Worm (Caenorhabditis elegans) whole organism, young adult: ENCODE measurements around the gene glb-23.

ENCODE experiments used
- B0261.1 ChIP-seq: sonication (generic microtip); optimal IDR thresholded peaks from 2 replicates; lab custom pipeline; 2016; ENCODE audit warnings: mild to moderate bottlenecking, missing genetic modification characterization, moderate library complexity, missing compliant biosample characterization
- D2030.7 ChIP-seq: fragments of 200-800 bp; sonication (Bioruptor generic); IDR thresholded peaks from 2 replicates; pipeline ENCODE4 v1.3.6; 2022; ENCODE audit warnings: missing genetic modification reagents, missing genetic modification characterization, missing compliant biosample characterization
- K12H6.12 ChIP-seq: fragments of 200-800 bp; sonication (Bioruptor generic); optimal IDR thresholded peaks from 2 replicates; lab custom pipeline; 2018; ENCODE audit warnings: mild to moderate bottlenecking, missing genetic modification characterization, missing compliant biosample characterization
- Y53F4B.3 ChIP-seq: fragments of 200-800 bp; sonication (Bioruptor generic); IDR thresholded peaks from 2 replicates; pipeline ENCODE4 v1.3.6; 2022; ENCODE audit warnings: missing genetic modification reagents, missing genetic modification characterization, missing compliant biosample characterization
- Y53G8AR.9 ChIP-seq: fragments of 200-800 bp; sonication (Bioruptor generic); conservative IDR thresholded peaks from 2 replicates; pipeline ENCODE4 v1.3.6; 2022; ENCODE audit warnings: missing genetic modification reagents, missing genetic modification characterization, missing compliant biosample characterization
- Y79H2A.3 ChIP-seq: fragments of 200-800 bp; sonication (Bioruptor generic); conservative IDR thresholded peaks from 2 replicates; pipeline ENCODE4 v1.3.6; 2022; ENCODE audit warnings: missing genetic modification reagents, missing genetic modification characterization, missing compliant biosample characterization
- aptf-3 ChIP-seq: fragments of 200-800 bp; sonication (Bioruptor generic); IDR thresholded peaks from 2 replicates; pipeline ENCODE4 v1.3.6; 2022; ENCODE audit warnings: missing genetic modification characterization, missing compliant biosample characterization
- attf-6 ChIP-seq: fragments of 200-800 bp; sonication (Bioruptor generic); IDR thresholded peaks from 2 replicates; pipeline ENCODE4 v1.3.6; 2022; ENCODE audit warnings: missing genetic modification reagents, missing genetic modification characterization, missing compliant biosample characterization
- bed-1 ChIP-seq: fragments of 200-800 bp; sonication (Bioruptor generic); IDR thresholded peaks from 2 replicates; pipeline ENCODE4 v1.3.6; 2022; ENCODE audit warnings: missing genetic modification reagents, missing genetic modification characterization, missing compliant biosample characterization
- ceh-91 ChIP-seq: fragments of 200-800 bp; sonication (Bioruptor generic); IDR thresholded peaks from 2 replicates; pipeline ENCODE4 v1.3.6; 2022; ENCODE audit warnings: missing genetic modification reagents, missing genetic modification characterization, missing compliant biosample characterization
- egl-44 ChIP-seq: fragments of 200-800 bp; sonication (Bioruptor generic); IDR thresholded peaks from 2 replicates; pipeline ENCODE4 v1.3.6; 2022; ENCODE audit warnings: missing genetic modification reagents, missing genetic modification characterization, missing compliant biosample characterization
- ekl-4 ChIP-seq: fragments of 200-800 bp; sonication (Bioruptor generic); IDR thresholded peaks from 2 replicates; pipeline ENCODE4 v1.3.6; 2022; ENCODE audit warnings: missing genetic modification reagents, missing genetic modification characterization, missing compliant biosample characterization
- fkh-3 ChIP-seq: sonication (generic microtip); optimal IDR thresholded peaks from 2 replicates; lab custom pipeline; 2016; ENCODE audit warnings: mild to moderate bottlenecking, missing genetic modification characterization, missing compliant biosample characterization
- hmg-1.2 ChIP-seq: fragments of 200-800 bp; sonication (Bioruptor generic); IDR thresholded peaks from 2 replicates; pipeline ENCODE4 v1.3.6; 2022; ENCODE audit warnings: missing genetic modification reagents, missing genetic modification characterization, missing compliant biosample characterization
- hmg-20 ChIP-seq: fragments of 200-800 bp; sonication (Bioruptor generic); IDR thresholded peaks from 2 replicates; pipeline ENCODE4 v1.3.6; 2022; ENCODE audit warnings: missing genetic modification reagents, missing genetic modification characterization, missing compliant biosample characterization
- hrde-1 ChIP-seq: sonication (generic microtip); optimal IDR thresholded peaks from 2 replicates; lab custom pipeline; 2016; ENCODE audit warnings: missing genetic modification characterization, mild to moderate bottlenecking, missing compliant biosample characterization, moderate library complexity, missing genotype, missing genetic modification reagents, borderline replicate concordance
- hsf-1 ChIP-seq: fragments of 200-800 bp; sonication (Bioruptor generic); IDR thresholded peaks from 2 replicates; pipeline ENCODE4 v1.3.6; 2022; ENCODE audit warnings: missing genetic modification reagents, missing genetic modification characterization, missing compliant biosample characterization
- lag-1 ChIP-seq: fragments of 200-800 bp; sonication (Bioruptor generic); IDR thresholded peaks from 2 replicates; pipeline ENCODE4 v1.3.6; 2022; ENCODE audit warnings: missing genetic modification reagents, missing genetic modification characterization, missing compliant biosample characterization
- lin-26 ChIP-seq: fragments of 200-800 bp; sonication (Bioruptor generic); IDR thresholded peaks from 2 replicates; pipeline ENCODE4 v1.3.6; 2022; ENCODE audit warnings: missing genetic modification reagents, missing genetic modification characterization, missing compliant biosample characterization
- lin-54 ChIP-seq: fragments of 200-800 bp; sonication (Bioruptor generic); optimal IDR thresholded peaks from 2 replicates; lab custom pipeline; 2018; ENCODE audit warnings: mild to moderate bottlenecking, missing genetic modification characterization, missing compliant biosample characterization
- lir-1 ChIP-seq: fragments of 200-800 bp; sonication (Bioruptor generic); conservative IDR thresholded peaks from 2 replicates; pipeline ENCODE4 v1.3.6; 2022; ENCODE audit warnings: missing genetic modification reagents, missing genetic modification characterization, missing compliant biosample characterization
- madf-3 ChIP-seq: fragments of 200-800 bp; sonication (Bioruptor generic); IDR thresholded peaks from 2 replicates; pipeline ENCODE4 v1.3.6; 2022; ENCODE audit warnings: missing genetic modification reagents, missing genetic modification characterization, missing compliant biosample characterization
- mcd-1 ChIP-seq: fragments of 200-800 bp; sonication (Bioruptor generic); IDR thresholded peaks from 2 replicates; pipeline ENCODE4 v1.3.6; 2022; ENCODE audit warnings: missing genetic modification reagents, missing genetic modification characterization, missing compliant biosample characterization
- mes-4 ChIP-seq: sonication (generic microtip); optimal IDR thresholded peaks from 2 replicates; lab custom pipeline; 2016; ENCODE audit warnings: missing genotype, missing genetic modification characterization, missing compliant biosample characterization
- nfya-1 ChIP-seq: sonication (generic microtip); optimal IDR thresholded peaks from 2 replicates; lab custom pipeline; 2017; ENCODE audit warnings: antibody characterized with exemption, missing compliant biosample characterization, missing genetic modification characterization, borderline replicate concordance; ENCODE audit not compliant: insufficient read depth
- nfyb-1 ChIP-seq: fragments of 200-800 bp; sonication (Bioruptor generic); IDR thresholded peaks from 2 replicates; pipeline ENCODE4 v1.3.6; 2022; ENCODE audit warnings: missing genetic modification reagents, missing genetic modification characterization, missing compliant biosample characterization
- nhr-120 ChIP-seq: fragments of 200-800 bp; sonication (Bioruptor generic); IDR thresholded peaks from 2 replicates; pipeline ENCODE4 v1.3.6; 2022; ENCODE audit warnings: missing genetic modification characterization, missing compliant biosample characterization
- nhr-179 ChIP-seq: sonication (generic microtip); optimal IDR thresholded peaks from 2 replicates; lab custom pipeline; 2016; ENCODE audit warnings: mild to moderate bottlenecking, missing genetic modification characterization, missing compliant biosample characterization
- rec-8 ChIP-seq, 2 experiments: sonication (generic microtip); optimal IDR thresholded peaks; 2 replicates each; lab custom pipeline; 2016; ENCODE audit warnings: mild to moderate bottlenecking in 2 of 2, missing genetic modification characterization in 2 of 2, missing genetic modification reagents in 2 of 2, missing genotype in 2 of 2, missing biosample characterization in 1 of 2, missing compliant biosample characterization in 1 of 2, moderate library complexity in 1 of 2
- rpc-1 ChIP-seq, 2 experiments: fragments of 150-350 bp in 1 of 2; sonication (generic microtip) in 1 of 2; optimal IDR thresholded peaks; 2 replicates each; lab custom pipeline; 2014 to 2018; ENCODE audit warnings: missing biosample characterization in 1 of 2, missing genetic modification characterization in 1 of 2, missing genetic modification reagents in 1 of 2, missing genotype in 1 of 2
- snpc-1.3 ChIP-seq: sonication (generic microtip); optimal IDR thresholded peaks from 2 replicates; lab custom pipeline; 2017; ENCODE audit warnings: missing genetic modification characterization, mild to moderate bottlenecking, missing compliant biosample characterization, antibody characterized with exemption, moderate library complexity, missing genotype, missing genetic modification reagents; ENCODE audit not compliant: insufficient read depth
- somi-1 ChIP-seq: fragments of 200-800 bp; sonication (Bioruptor generic); optimal IDR thresholded peaks from 2 replicates; lab custom pipeline; 2018; ENCODE audit warnings: mild to moderate bottlenecking, missing genetic modification characterization, missing compliant biosample characterization
- unc-130 ChIP-seq: sonication (generic microtip); optimal IDR thresholded peaks from 2 replicates; lab custom pipeline; 2016; ENCODE audit warnings: missing genetic modification reagents, missing genetic modification characterization, missing compliant biosample characterization
- ztf-25 ChIP-seq: fragments of 200-800 bp; sonication (Bioruptor generic); IDR thresholded peaks from 2 replicates; pipeline ENCODE4 v1.3.6; 2022; ENCODE audit warnings: missing genetic modification reagents, missing genetic modification characterization, missing compliant biosample characterization

The glb-23 gene

ce11 chrIV:7178942-7179341 is 40.4 kb downstream of the glb-23 start, which contains the start of gene C42D4.3:
Gene C42D4.3 (plus strand): TSS chrIV:7179239.
- TF ChIP-seq somi-1 (GFP tag; lab: Kevin White, UChicago) = no peak
- no peak for TF ChIP-seq hsf-1 (GFP tag; lab: Robert Waterston, UW)
- TF ChIP-seq lir-1 = no peak
- no peak for TF ChIP-seq rec-8 (tag; optimal IDR thresholded peaks at IDR 0.05; lab: Kevin White, UChicago)
- TF ChIP-seq lag-1 (GFP tag; lab: Robert Waterston, UW) = no peak
- no peak for TF ChIP-seq Y79H2A.3 (GFP tag; lab: Robert Waterston, UW)
- TF ChIP-seq unc-130 = no peak
- no peak for TF ChIP-seq snpc-1.3
- TF ChIP-seq Y53G8AR.9 = no peak
- no peak for TF ChIP-seq hmg-1.2 (GFP tag; lab: Robert Waterston, UW)
- no peak for TF ChIP-seq aptf-3
- no peak for TF ChIP-seq nhr-179 (tag; lab: Kevin White, UChicago)
- no peak for TF ChIP-seq rpc-1 (optimal IDR thresholded peaks at IDR 0.05; lab: Kevin White, UChicago)
- TF ChIP-seq rpc-1 (tag; optimal IDR thresholded peaks at IDR 0.05; lab: Kevin White, UChicago) = no peak
- TF ChIP-seq hmg-20 (GFP tag; lab: Robert Waterston, UW) = no peak
- TF ChIP-seq bed-1 (GFP tag; lab: Robert Waterston, UW) = no peak
- TF ChIP-seq K12H6.12 (tag; lab: Kevin White, UChicago) = no peak

- TF ChIP-seq hrde-1 = no peak
- no peak for TF ChIP-seq mcd-1 (GFP tag; lab: Robert Waterston, UW)
- no peak for TF ChIP-seq nhr-120 (GFP tag; lab: Robert Waterston, UW)
- no peak for TF ChIP-seq K12H6.12 (tag; lab: Kevin White, UChicago)
- no peak for TF ChIP-seq fkh-3 (tag; lab: Kevin White, UChicago)
- TF ChIP-seq B0261.1 (tag; lab: Kevin White, UChicago) = no peak
- no peak for TF ChIP-seq ekl-4 (GFP tag; lab: Robert Waterston, UW)
- no peak for TF ChIP-seq rpc-1 (optimal IDR thresholded peaks at IDR 0.05; lab: Kevin White, UChicago)
- no peak for TF ChIP-seq rpc-1 (tag; optimal IDR thresholded peaks at IDR 0.05; lab: Kevin White, UChicago)
- no peak for TF ChIP-seq ceh-91 (GFP tag; lab: Robert Waterston, UW)
- TF ChIP-seq attf-6 (GFP tag; lab: Robert Waterston, UW) = no peak
- TF ChIP-seq Y53F4B.3 (GFP tag; lab: Robert Waterston, UW) = no peak
- no peak for TF ChIP-seq lin-26 (GFP tag; lab: Robert Waterston, UW)
- TF ChIP-seq nfya-1 (tag; lab: Kevin White, UChicago) = no peak
- no peak for TF ChIP-seq nfyb-1 (GFP tag; lab: Robert Waterston, UW)
Measured at ce11 chrIV:7176887-7177286, 42.4 kb downstream of the glb-23 start, which contains the start of gene str-44. Gene str-44 (plus strand): TSS chrIV:7177187.

ce11 chrIV:7175346-7175745 is 44.0 kb downstream of the glb-23 start, which contains the start of gene C42D4.19:
Gene C42D4.19 (plus strand): TSS chrIV:7175646.
- TF ChIP-seq hmg-1.2 (GFP tag; lab: Robert Waterston, UW) (no peak), attf-6 (GFP tag; lab: Robert Waterston, UW) (no peak), lin-54 (GFP tag; lab: Kevin White, UChicago) (no peak), mes-4 (no peak), egl-44 (GFP tag; lab: Robert Waterston, UW) (no peak), ztf-25 (no peak), lir-1 (no peak), D2030.7 (GFP tag; lab: Robert Waterston, UW) (no peak), ceh-91 (GFP tag; lab: Robert Waterston, UW) (no peak), madf-3 (no peak)
